Worm (Caenorhabditis elegans) whole organism, L1 larva: ENCODE measurements around the gene eelo-2.

ENCODE experiments used
- ama-1 ChIP-seq: fragments of 150-350 bp; optimal IDR thresholded peaks from 2 replicates; lab custom pipeline; 2014
- ceh-82 ChIP-seq, 3 experiments: fragments of 150-350 bp in 1 of 3; sonication (generic microtip) in 2 of 3; optimal IDR thresholded peaks; 2 replicates each; lab custom pipeline; 2014 to 2017; ENCODE audit warnings: missing biosample characterization in 3 of 3, missing genetic modification characterization in 3 of 3
- elt-2 ChIP-seq: sonication (generic microtip); optimal IDR thresholded peaks from 2 replicates; lab custom pipeline; 2016; ENCODE audit warnings: missing genetic modification characterization, mild to moderate bottlenecking, inconsistent platforms, missing compliant biosample characterization, missing genetic modification reagents
- ets-5 ChIP-seq: fragments of 200-800 bp; sonication (Bioruptor generic); IDR thresholded peaks from 2 replicates; pipeline ENCODE4 v1.3.6; 2022; ENCODE audit warnings: missing genetic modification characterization, missing compliant biosample characterization
- fkh-10 ChIP-seq: sonication (generic microtip); optimal IDR thresholded peaks from 2 replicates; lab custom pipeline; 2017; ENCODE audit warnings: missing biosample characterization, missing genetic modification reagents, missing genetic modification characterization
- irx-1 ChIP-seq: sonication (generic microtip); optimal IDR thresholded peaks from 2 replicates; lab custom pipeline; 2016; ENCODE audit warnings: missing genetic modification characterization, missing compliant biosample characterization
- lin-39 ChIP-seq: fragments of 150-350 bp; optimal IDR thresholded peaks from 2 replicates; lab custom pipeline; 2014; ENCODE audit warnings: missing biosample characterization, missing genetic modification reagents, missing genetic modification characterization
- snpc-4 ChIP-seq: fragments of 150-350 bp; optimal IDR thresholded peaks from 2 replicates; lab custom pipeline; 2014; ENCODE audit warnings: missing biosample characterization, missing genetic modification characterization

DNA sequence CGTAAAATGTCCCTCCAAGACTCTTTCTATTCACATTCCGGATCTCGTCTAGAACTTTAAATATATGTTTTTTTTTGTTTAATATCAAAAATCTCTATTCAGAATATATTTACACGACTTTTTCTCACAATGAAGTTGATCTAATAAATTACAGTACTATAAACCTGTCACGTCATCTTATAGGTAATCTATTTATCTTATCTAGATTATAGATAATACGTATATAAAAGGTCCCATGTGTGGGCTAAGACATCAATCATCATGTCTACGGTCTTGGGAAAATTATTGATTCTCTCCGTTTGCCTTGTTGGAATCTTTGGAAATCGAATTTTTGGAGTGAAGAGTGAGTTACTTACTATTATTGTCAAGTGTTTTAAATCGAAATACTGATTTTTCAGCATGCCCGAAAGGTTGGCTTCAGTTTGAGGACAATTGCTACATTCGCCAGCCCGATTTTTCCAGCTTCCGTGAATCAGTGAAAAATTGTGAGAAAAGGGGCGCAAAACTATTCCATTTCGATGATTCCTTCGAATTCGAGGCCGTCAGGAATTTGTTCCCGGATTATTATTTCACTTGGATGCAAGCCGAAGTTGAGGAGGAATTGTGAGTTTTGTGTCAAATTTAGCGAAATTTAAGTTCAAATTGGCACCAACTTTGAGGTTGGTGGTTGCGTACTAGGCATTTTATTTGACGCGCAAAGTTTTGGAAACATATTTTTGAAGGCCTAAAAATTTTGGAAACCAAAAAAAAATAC, 27.0 kb downstream of the eelo-2 start, which contains the start of gene clec-196:
- no peak for TF ChIP-seq lin-39 (tag; lab: Kevin White, UChicago)
- no peak for TF ChIP-seq snpc-4 (tag; lab: Kevin White, UChicago)
- TF ChIP-seq elt-2 = no peak
- no peak for TF ChIP-seq fkh-10
- no peak for TF ChIP-seq ets-5
- no peak for TF ChIP-seq ceh-82 (tag; optimal IDR thresholded peaks at IDR 0.05; lab: Kevin White, UChicago)
- TF ChIP-seq irx-1 (tag; lab: Kevin White, UChicago) = no peak
- no peak for TF ChIP-seq ama-1
